Fruit fly (Drosophila melanogaster): ENCODE measurements around the gene CheA75a.

The CheA75a gene

dm6 chr3L:18234209-18234849 lies 17.6 kb upstream of the CheA75a start:
- TF ChIP-seq tai (GFP tag; optimal IDR thresholded peaks at IDR 0.05), result no peak
- no peak for TF ChIP-seq br (GFP tag; optimal IDR thresholded peaks at IDR 0.05)
- TF ChIP-seq CG32264 (GFP tag; optimal IDR thresholded peaks at IDR 0.05), result no peak
- no peak for TF ChIP-seq Hnf4 (GFP tag; optimal IDR thresholded peaks at IDR 0.05)
- TF ChIP-seq Dif (GFP tag; optimal IDR thresholded peaks at IDR 0.05; ENCODE audit: partially characterized antibody), result peak; percentile 63
- no peak for TF ChIP-seq sage (GFP tag; optimal IDR thresholded peaks at IDR 0.05)
- TF ChIP-seq rgr (GFP tag; optimal IDR thresholded peaks at IDR 0.05), result no peak
- TF ChIP-seq Hr83 (GFP tag; optimal IDR thresholded peaks at IDR 0.05; ENCODE audit: poor library complexity, severe bottlenecking), result no peak
- TF ChIP-seq h (GFP tag; optimal IDR thresholded peaks at IDR 0.05), result no peak
- TF ChIP-seq foxo (GFP tag; optimal IDR thresholded peaks at IDR 0.05), result no peak
- no peak for TF ChIP-seq Hr78 (GFP tag; optimal IDR thresholded peaks at IDR 0.05)
- TF ChIP-seq psq (GFP tag; optimal IDR thresholded peaks at IDR 0.05), result peak; percentile 99
- TF ChIP-seq lola (GFP tag; optimal IDR thresholded peaks at IDR 0.05), result no peak
- no peak for TF ChIP-seq sv (GFP tag; optimal IDR thresholded peaks at IDR 0.05)
- no peak for TF ChIP-seq GATAd (GFP tag; optimal IDR thresholded peaks at IDR 0.05)
- no peak for TF ChIP-seq HLH106 (tag; optimal IDR thresholded peaks at IDR 0.05)
- peak; percentile 48 for TF ChIP-seq Vsx2 (GFP tag; optimal IDR thresholded peaks at IDR 0.05; ENCODE audit: partially characterized antibody)
- no peak for TF ChIP-seq Myc (optimal IDR thresholded peaks at IDR 0.05)
- TF ChIP-seq OdsH (GFP tag; optimal IDR thresholded peaks at IDR 0.05), result no peak
- TF ChIP-seq CG9705 (GFP tag; optimal IDR thresholded peaks at IDR 0.05), result no peak
- peak; percentile 23 for TF ChIP-seq fru (GFP tag; optimal IDR thresholded peaks at IDR 0.05)
- TF ChIP-seq N (GFP tag; optimal IDR thresholded peaks at IDR 0.05), result no peak
- no peak for TF ChIP-seq pan (optimal IDR thresholded peaks at IDR 0.05)
- no peak for TF ChIP-seq jim (GFP tag; optimal IDR thresholded peaks at IDR 0.05)
- TF ChIP-seq CrebA (GFP tag; optimal IDR thresholded peaks at IDR 0.05; ENCODE audit: borderline replicate concordance), result peak; percentile 49
- TF ChIP-seq ey (GFP tag; optimal IDR thresholded peaks at IDR 0.05), result no peak
- no peak for TF ChIP-seq Abd-B (GFP tag; optimal IDR thresholded peaks at IDR 0.05)
- no peak for TF ChIP-seq Mio (GFP tag; optimal IDR thresholded peaks at IDR 0.05)
- no peak for TF ChIP-seq Jra (GFP tag; optimal IDR thresholded peaks at IDR 0.05)
- peak in 1 of 2 experiments; percentile 70 for TF ChIP-seq dl (GFP tag; optimal IDR thresholded peaks at IDR 0.05; ENCODE audit: insufficient read depth in 1 of 2, partially characterized antibody in 2 of 2)
- peak; percentile 19 for TF ChIP-seq Rel (GFP tag; optimal IDR thresholded peaks at IDR 0.05)
- TF ChIP-seq Rel (tag; optimal IDR thresholded peaks at IDR 0.05), result peak; percentile 50
- no peak for TF ChIP-seq dsf (GFP tag; optimal IDR thresholded peaks at IDR 0.05; ENCODE audit: borderline replicate concordance)
- no peak for TF ChIP-seq woc (GFP tag; optimal IDR thresholded peaks at IDR 0.05)
- peak; percentile 25 for TF ChIP-seq brk (GFP tag; optimal IDR thresholded peaks at IDR 0.05)
- TF ChIP-seq Sp1 (GFP tag; optimal IDR thresholded peaks at IDR 0.05), result no peak

dm6 chr3L:18235379-18235778 lies 16.5 kb upstream of the CheA75a start:
- TF ChIP-seq lola (GFP tag; optimal IDR thresholded peaks at IDR 0.05) (no peak), usp (GFP tag; optimal IDR thresholded peaks at IDR 0.05) (no peak), dl (GFP tag; optimal IDR thresholded peaks at IDR 0.05; ENCODE audit: insufficient read depth in 1 of 2, partially characterized antibody in 2 of 2) (no peak), Mio (GFP tag; optimal IDR thresholded peaks at IDR 0.05) (no peak), ey (GFP tag; optimal IDR thresholded peaks at IDR 0.05) (no peak), Hnf4 (GFP tag; optimal IDR thresholded peaks at IDR 0.05) (no peak), Hr78 (GFP tag; optimal IDR thresholded peaks at IDR 0.05) (no peak), dsf (GFP tag; optimal IDR thresholded peaks at IDR 0.05; ENCODE audit: borderline replicate concordance) (no peak), Myc (optimal IDR thresholded peaks at IDR 0.05) (no peak), br (GFP tag; optimal IDR thresholded peaks at IDR 0.05) (no peak), fru (GFP tag; optimal IDR thresholded peaks at IDR 0.05) (no peak), Dfd (GFP tag; optimal IDR thresholded peaks at IDR 0.05) (no peak), pan (optimal IDR thresholded peaks at IDR 0.05) (no peak), brk (GFP tag; optimal IDR thresholded peaks at IDR 0.05) (no peak)

Data from whole organism, wandering third instar larva.